Worm (Caenorhabditis elegans) whole organism, mixed stage, embryonic: ENCODE data around the gene T09F5.10.

Experiments
- M03D4.4 ChIP-seq: sonication (generic microtip); optimal IDR thresholded peaks from 2 replicates; lab custom pipeline; 2017; ENCODE audit warnings: mild to moderate bottlenecking, missing genetic modification characterization, missing compliant biosample characterization
- bed-3 ChIP-seq: fragments of 200-800 bp; sonication (Bioruptor generic); optimal IDR thresholded peaks from 3 replicates; lab custom pipeline; 2018; ENCODE audit warnings: mild to moderate bottlenecking, missing genetic modification characterization, moderate library complexity, missing compliant biosample characterization
- blmp-1 ChIP-seq: fragments of 150-350 bp; optimal IDR thresholded peaks from 2 replicates; lab custom pipeline; 2014; ENCODE audit warnings: missing biosample characterization, missing genetic modification characterization
- ceh-39 ChIP-seq: fragments of 150-350 bp; optimal IDR thresholded peaks from 2 replicates; lab custom pipeline; 2014; ENCODE audit warnings: missing biosample characterization, missing genetic modification characterization
- ceh-43 ChIP-seq: fragments of 200-800 bp; sonication (Bioruptor generic); optimal IDR thresholded peaks from 2 replicates; lab custom pipeline; 2018; ENCODE audit warnings: mild to moderate bottlenecking, missing genetic modification characterization, moderate library complexity, missing compliant biosample characterization
- ceh-83 ChIP-seq: fragments of 200-800 bp; sonication (Bioruptor generic); optimal IDR thresholded peaks from 2 replicates; lab custom pipeline; 2018; ENCODE audit warnings: mild to moderate bottlenecking, missing genetic modification characterization, missing compliant biosample characterization
- ces-1 ChIP-seq: fragments of 150-350 bp; optimal IDR thresholded peaks from 2 replicates; lab custom pipeline; 2014; ENCODE audit warnings: missing biosample characterization, missing genetic modification reagents, missing genetic modification characterization
- cnd-1 ChIP-seq: fragments of 200-800 bp; sonication (Bioruptor generic); optimal IDR thresholded peaks from 2 replicates; lab custom pipeline; 2018; ENCODE audit warnings: mild to moderate bottlenecking, missing genetic modification characterization, missing compliant biosample characterization
- drap-1 ChIP-seq: fragments of 200-800 bp; sonication (Bioruptor generic); optimal IDR thresholded peaks from 3 replicates; lab custom pipeline; 2018; ENCODE audit warnings: mild to moderate bottlenecking, missing genetic modification characterization, missing compliant biosample characterization
- elt-1 ChIP-seq: sonication (generic microtip); optimal IDR thresholded peaks from 2 replicates; lab custom pipeline; 2017; ENCODE audit warnings: missing genetic modification characterization, mild to moderate bottlenecking, missing compliant biosample characterization, antibody characterized with exemption, moderate library complexity, borderline replicate concordance; ENCODE audit not compliant: insufficient read depth
- elt-3 ChIP-seq: fragments of 150-350 bp; optimal IDR thresholded peaks from 2 replicates; lab custom pipeline; 2014; ENCODE audit warnings: missing biosample characterization, missing genetic modification characterization
- flh-1 ChIP-seq: fragments of 200-800 bp; sonication (Bioruptor generic); optimal IDR thresholded peaks from 2 replicates; lab custom pipeline; 2018; ENCODE audit warnings: mild to moderate bottlenecking, missing genetic modification characterization, moderate library complexity, missing compliant biosample characterization
- ham-2 ChIP-seq: fragments of 200-800 bp; sonication (Bioruptor generic); optimal IDR thresholded peaks from 2 replicates; lab custom pipeline; 2018; ENCODE audit warnings: mild to moderate bottlenecking, missing genetic modification characterization, missing compliant biosample characterization
- hlh-1 ChIP-seq: fragments of 150-350 bp; optimal IDR thresholded peaks from 2 replicates; lab custom pipeline; 2014; ENCODE audit warnings: missing biosample characterization, missing genetic modification reagents, missing genetic modification characterization
- lin-13 ChIP-seq: fragments of 150-350 bp; optimal IDR thresholded peaks from 2 replicates; lab custom pipeline; 2014; ENCODE audit warnings: missing biosample characterization, missing genetic modification characterization
- lin-32 ChIP-seq: fragments of 200-800 bp; sonication (Bioruptor generic); optimal IDR thresholded peaks from 2 replicates; lab custom pipeline; 2018; ENCODE audit warnings: mild to moderate bottlenecking, missing genetic modification characterization, missing compliant biosample characterization
- lsy-2 ChIP-seq: fragments of 150-350 bp; optimal IDR thresholded peaks from 2 replicates; lab custom pipeline; 2014; ENCODE audit warnings: missing biosample characterization, missing genetic modification characterization
- mab-5 ChIP-seq: fragments of 150-350 bp; optimal IDR thresholded peaks from 2 replicates; lab custom pipeline; 2014; ENCODE audit warnings: missing biosample characterization, missing genetic modification characterization
- mep-1 ChIP-seq: fragments of 150-350 bp; optimal IDR thresholded peaks from 2 replicates; lab custom pipeline; 2017; ENCODE audit warnings: missing biosample characterization, missing genetic modification reagents, missing genetic modification characterization, inconsistent platforms
- mls-2 ChIP-seq: sonication (generic microtip); optimal IDR thresholded peaks from 2 replicates; lab custom pipeline; 2016; ENCODE audit warnings: mild to moderate bottlenecking, missing genetic modification characterization, moderate library complexity, missing compliant biosample characterization
- nhr-12 ChIP-seq: fragments of 150-350 bp; optimal IDR thresholded peaks from 2 replicates; lab custom pipeline; 2014; ENCODE audit warnings: missing biosample characterization, missing genetic modification characterization
- nhr-2 ChIP-seq: fragments of 150-350 bp; optimal IDR thresholded peaks from 2 replicates; lab custom pipeline; 2014; ENCODE audit warnings: missing biosample characterization, missing genetic modification characterization
- nhr-237 ChIP-seq: fragments of 150-350 bp; optimal IDR thresholded peaks from 2 replicates; lab custom pipeline; 2014; ENCODE audit warnings: missing biosample characterization, missing genetic modification characterization
- nhr-28 ChIP-seq: fragments of 150-350 bp; optimal IDR thresholded peaks from 2 replicates; lab custom pipeline; 2014; ENCODE audit warnings: missing biosample characterization, missing genetic modification characterization
- nhr-76 ChIP-seq: sonication (generic microtip); optimal IDR thresholded peaks from 2 replicates; lab custom pipeline; 2017; ENCODE audit warnings: missing biosample characterization, missing genetic modification characterization
- pha-4 ChIP-seq: fragments of 150-350 bp; optimal IDR thresholded peaks from 2 replicates; lab custom pipeline; 2018; ENCODE audit warnings: missing biosample characterization, missing genetic modification reagents, missing genetic modification characterization
- sem-2 ChIP-seq: fragments of 200-800 bp; sonication (Bioruptor generic); optimal IDR thresholded peaks from 2 replicates; lab custom pipeline; 2018; ENCODE audit warnings: mild to moderate bottlenecking, missing genetic modification characterization, missing compliant biosample characterization
- snpc-4 ChIP-seq: fragments of 150-350 bp; optimal IDR thresholded peaks from 2 replicates; lab custom pipeline; 2014; ENCODE audit warnings: missing biosample characterization, missing genetic modification characterization
- sptf-1 ChIP-seq: sonication (generic microtip); optimal IDR thresholded peaks from 2 replicates; lab custom pipeline; 2017; ENCODE audit warnings: mild to moderate bottlenecking, missing genetic modification characterization, moderate library complexity, missing compliant biosample characterization
- unc-120 ChIP-seq: sonication (generic microtip); optimal IDR thresholded peaks from 2 replicates; lab custom pipeline; 2017; ENCODE audit warnings: missing genetic modification characterization, missing compliant biosample characterization; ENCODE audit not compliant: poor library complexity, severe bottlenecking
- unc-39 ChIP-seq: fragments of 150-350 bp; optimal IDR thresholded peaks from 2 replicates; lab custom pipeline; 2014; ENCODE audit warnings: missing biosample characterization, missing genetic modification characterization
- unc-62 ChIP-seq: fragments of 150-350 bp; optimal IDR thresholded peaks from 2 replicates; lab custom pipeline; 2014; ENCODE audit warnings: missing biosample characterization, missing genetic modification reagents, missing genetic modification characterization
- zip-8 ChIP-seq: fragments of 150-350 bp; optimal IDR thresholded peaks from 2 replicates; lab custom pipeline; 2014; ENCODE audit warnings: missing biosample characterization, missing genetic modification characterization
- ztf-11 ChIP-seq: fragments of 150-350 bp; optimal IDR thresholded peaks from 2 replicates; lab custom pipeline; 2014; ENCODE audit warnings: missing biosample characterization, missing genetic modification characterization

The T09F5.10 gene

DNA sequence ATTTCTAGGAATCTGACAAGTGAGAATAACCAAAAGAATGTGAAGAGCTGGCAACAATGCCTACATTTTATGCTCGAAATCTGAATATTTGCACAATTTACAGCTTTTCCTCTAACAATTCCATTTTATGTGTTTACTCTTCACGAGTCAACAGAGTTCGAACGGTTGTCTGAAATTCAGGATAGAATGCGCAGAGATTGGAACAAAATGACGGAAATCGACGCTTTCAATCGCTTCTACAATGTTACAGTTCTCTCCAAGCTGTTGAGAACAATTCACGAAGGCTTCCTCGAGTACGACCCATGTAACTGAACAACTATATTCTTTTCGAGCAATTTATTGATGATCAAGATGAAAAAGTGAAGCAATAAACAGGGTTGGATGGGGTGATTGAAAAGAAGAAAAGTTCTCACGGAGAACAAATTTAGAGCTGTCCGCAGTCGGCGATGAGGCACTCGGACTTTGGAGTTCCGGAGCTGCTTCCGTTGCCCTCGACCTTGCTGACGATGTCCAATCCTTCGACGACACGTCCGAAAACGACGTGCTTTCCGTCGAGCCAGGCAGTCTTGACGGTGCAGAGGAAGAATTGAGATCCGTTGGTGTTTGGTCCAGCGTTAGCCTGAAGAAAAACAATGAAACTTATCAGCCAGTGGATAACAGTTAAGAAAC lies 6.5 kb downstream of the T09F5.10 start, which contains the start of gene Y75B12B.3:
TSS of gene Y75B12B.3 (minus strand) at position 21 of the 669 bp plus-strand sequence.
- no peak for TF ChIP-seq lin-32 (GFP tag; lab: Kevin White, UChicago)
- no peak for TF ChIP-seq nhr-76 (tag; lab: Kevin White, UChicago)
- no peak for TF ChIP-seq unc-39 (tag; lab: Kevin White, UChicago)
- TF ChIP-seq M03D4.4, result no peak
- TF ChIP-seq ces-1 (GFP tag; lab: Kevin White, UChicago), result no peak
- TF ChIP-seq, all 35 proteins: peak for 0

DNA sequence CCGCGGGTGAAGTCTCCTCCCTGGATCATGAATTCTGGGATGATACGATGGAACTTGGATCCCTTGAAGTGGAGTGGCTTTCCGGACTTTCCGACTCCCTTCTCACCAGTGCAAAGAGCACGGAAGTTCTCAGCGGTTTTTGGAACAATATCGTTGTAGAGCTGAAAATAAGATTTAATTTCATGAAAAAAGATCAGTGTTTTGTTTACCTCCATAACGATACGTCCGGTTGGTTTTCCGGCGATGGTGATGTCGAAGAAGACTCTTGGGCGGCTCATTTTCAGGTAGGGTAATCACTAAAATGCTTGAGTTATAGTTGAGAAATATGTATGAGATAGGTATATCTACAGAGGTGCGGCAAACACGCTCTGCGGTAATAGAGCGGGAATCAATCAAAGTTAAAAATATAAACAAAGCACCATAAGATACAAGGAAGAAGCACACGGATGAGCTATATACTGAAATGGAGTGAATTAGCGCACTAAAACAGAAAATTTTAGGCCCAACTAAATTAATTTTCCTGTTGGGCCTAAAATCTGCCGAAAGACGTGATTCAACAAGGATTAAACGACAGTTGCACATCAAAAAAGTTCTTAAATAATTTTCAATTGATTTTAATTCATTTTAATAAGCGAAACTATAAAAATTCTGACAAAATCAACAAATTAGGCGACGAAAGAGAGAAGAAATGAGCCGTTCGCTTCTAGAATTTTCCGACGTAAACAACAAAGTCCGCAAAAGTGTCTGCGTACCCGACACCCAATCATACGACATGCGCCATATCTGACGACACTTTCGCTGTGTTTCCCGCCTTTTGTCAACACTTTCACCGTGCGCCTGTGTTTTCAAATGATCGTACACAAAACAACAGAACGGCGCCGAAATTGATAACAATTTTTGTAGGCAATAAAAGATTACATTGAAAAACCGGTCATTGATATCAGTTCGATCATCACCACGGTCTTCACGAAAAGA lies 7.5 kb downstream of the T09F5.10 start, which contains the start of the genes cyn-7 and bath-36:
TSS of gene cyn-7 (minus strand) at position 296 of the 975 bp plus-strand sequence.
TSS of gene bath-36 (plus strand) at position 806 of the 975 bp plus-strand sequence.
- TF ChIP-seq nhr-237 (tag; lab: Kevin White, UChicago) (peak; percentile 1), ham-2 (GFP tag; lab: Kevin White, UChicago) (no peak), ces-1 (GFP tag; lab: Kevin White, UChicago) (peak; percentile 68), sptf-1 (tag; lab: Kevin White, UChicago) (peak; percentile 7), ceh-83 (GFP tag; lab: Kevin White, UChicago) (no peak), flh-1 (GFP tag; lab: Kevin White, UChicago) (no peak), unc-62 (GFP tag; lab: Kevin White, UChicago) (no peak), blmp-1 (tag; lab: Kevin White, UChicago) (peak; percentile 13), lin-13 (peak; percentile 77), elt-3 (tag; lab: Kevin White, UChicago) (no peak), lsy-2 (peak; percentile 54), unc-120 (tag; lab: Kevin White, UChicago) (peak; percentile 27), mep-1 (tag; lab: Kevin White, UChicago) (peak; percentile 56), pha-4 (tag; lab: Kevin White, UChicago) (peak; percentile 92), drap-1 (GFP tag; lab: Kevin White, UChicago) (peak; percentile 22)

DNA sequence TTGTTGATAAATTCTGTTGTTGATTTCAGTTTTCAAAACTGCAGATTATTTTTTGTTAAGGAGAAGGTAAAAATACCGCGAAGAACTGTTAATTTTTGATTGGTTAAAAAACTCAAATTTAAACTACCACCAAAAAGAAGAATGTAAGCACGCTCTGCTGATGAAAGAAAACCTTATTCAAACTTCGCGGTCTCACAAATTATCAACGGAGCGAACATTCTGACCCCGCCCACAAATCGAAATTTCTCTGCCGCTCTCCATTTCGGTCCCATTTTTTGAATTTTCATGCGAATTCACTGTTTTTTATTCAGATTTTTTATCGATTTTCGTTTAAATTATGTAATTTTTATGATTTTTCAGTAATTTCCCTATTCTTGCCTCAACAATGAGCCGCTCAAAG lies 9.7 kb downstream of the T09F5.10 start, which contains the start of gene cyn-3:
TSS of gene cyn-3 (plus strand) at position 361 of the 400 bp plus-strand sequence.
- TF ChIP-seq nhr-2 (no peak), lin-32 (GFP tag; lab: Kevin White, UChicago) (no peak), zip-8 (no peak), ceh-39 (tag; lab: Kevin White, UChicago) (peak; percentile 26), pha-4 (tag; lab: Kevin White, UChicago) (peak; percentile 77), lin-13 (peak; percentile 58), hlh-1 (tag; lab: Kevin White, UChicago) (peak; percentile 18), mep-1 (tag; lab: Kevin White, UChicago) (peak; percentile 78), lsy-2 (peak; percentile 83), nhr-237 (tag; lab: Kevin White, UChicago) (peak; percentile 71), ces-1 (GFP tag; lab: Kevin White, UChicago) (peak; percentile 81)

DNA sequence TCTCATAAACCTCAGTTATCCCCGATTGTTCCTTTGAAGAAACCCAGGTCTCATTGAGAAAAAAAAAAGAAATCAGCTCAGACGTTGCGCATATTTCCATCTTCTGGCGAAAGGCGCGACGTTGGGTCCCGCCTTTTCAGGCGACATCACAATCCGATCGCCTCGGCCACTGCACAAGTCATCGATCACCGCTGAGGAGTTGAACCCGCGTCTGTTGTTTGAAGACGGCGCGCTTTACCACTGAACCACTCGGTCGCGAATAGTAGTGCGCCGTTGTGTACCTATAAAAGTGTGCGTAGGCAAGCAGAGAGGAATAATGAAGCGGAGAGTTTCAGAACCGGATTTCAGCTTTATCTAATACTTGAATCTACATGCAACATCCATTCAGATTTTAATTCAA lies 11.0 kb downstream of the T09F5.10 start, which contains the start of gene Y75B12B.11:
TSS of gene Y75B12B.11 (plus strand) at position 394 of the 400 bp plus-strand sequence.
- TF ChIP-seq ces-1 (GFP tag; lab: Kevin White, UChicago), result no peak
- peak; percentile 84 for TF ChIP-seq sem-2 (GFP tag; lab: Kevin White, UChicago)
- TF ChIP-seq zip-8, result no peak
- peak; percentile 1 for TF ChIP-seq ztf-11
- TF ChIP-seq nhr-12 (tag; lab: Kevin White, UChicago), result no peak
- peak; percentile 52 for TF ChIP-seq lsy-2
- TF ChIP-seq M03D4.4, result peak; percentile 90
- peak; percentile 93 for TF ChIP-seq ceh-83 (GFP tag; lab: Kevin White, UChicago)
- TF ChIP-seq drap-1 (GFP tag; lab: Kevin White, UChicago), result peak; percentile 99
- no peak for TF ChIP-seq ceh-39 (tag; lab: Kevin White, UChicago)
- peak; percentile 84 for TF ChIP-seq ceh-43 (GFP tag; lab: Kevin White, UChicago)
- TF ChIP-seq cnd-1 (tag; lab: Kevin White, UChicago), result peak; percentile 94
- TF ChIP-seq flh-1 (GFP tag; lab: Kevin White, UChicago), result peak; percentile 77
- peak; percentile 81 for TF ChIP-seq ham-2 (GFP tag; lab: Kevin White, UChicago)
- TF ChIP-seq pha-4 (tag; lab: Kevin White, UChicago), result peak; percentile 75
- TF ChIP-seq lin-13, result peak; percentile 61
- peak; percentile 83 for TF ChIP-seq lin-32 (GFP tag; lab: Kevin White, UChicago)
- no peak for TF ChIP-seq nhr-2
- no peak for TF ChIP-seq snpc-4 (tag; lab: Kevin White, UChicago)
- no peak for TF ChIP-seq elt-1 (tag; lab: Kevin White, UChicago)
- TF ChIP-seq hlh-1 (tag; lab: Kevin White, UChicago), result peak; percentile 28
- peak; percentile 94 for TF ChIP-seq unc-120 (tag; lab: Kevin White, UChicago)
- TF ChIP-seq mab-5, result peak; percentile 26
- no peak for TF ChIP-seq nhr-237 (tag; lab: Kevin White, UChicago)
- TF ChIP-seq sptf-1 (tag; lab: Kevin White, UChicago), result peak; percentile 93
- no peak for TF ChIP-seq blmp-1 (tag; lab: Kevin White, UChicago)
- TF ChIP-seq nhr-28 (tag; lab: Kevin White, UChicago), result no peak
- peak; percentile 24 for TF ChIP-seq unc-62 (GFP tag; lab: Kevin White, UChicago)
- TF ChIP-seq mls-2 (tag; lab: Kevin White, UChicago), result peak; percentile 93
- TF ChIP-seq bed-3 (GFP tag; lab: Kevin White, UChicago), result peak; percentile 76
- TF ChIP-seq unc-39 (tag; lab: Kevin White, UChicago), result no peak
- TF ChIP-seq elt-3 (tag; lab: Kevin White, UChicago), result no peak
- TF ChIP-seq nhr-76 (tag; lab: Kevin White, UChicago), result no peak
- TF ChIP-seq mep-1 (tag; lab: Kevin White, UChicago), result peak; percentile 47
